Worm (Caenorhabditis elegans) whole organism, young adult: ENCODE data around the gene gskl-1.
A peak's percentile ranks its signal among the peaks of the same experiment; 100 is the strongest.

Experiments used
- B0019.2 ChIP-seq: fragments of 200-800 bp; sonication (Bioruptor generic); conservative IDR thresholded peaks from 2 replicates; pipeline ENCODE4 v1.3.6; 2022; ENCODE audit warnings: missing genetic modification reagents, missing genetic modification characterization, missing compliant biosample characterization
- B0261.1 ChIP-seq: sonication (generic microtip); optimal IDR thresholded peaks from 2 replicates; lab custom pipeline; 2016; ENCODE audit warnings: mild to moderate bottlenecking, missing genetic modification characterization, moderate library complexity, missing compliant biosample characterization
- C06A6.2 ChIP-seq: fragments of 200-800 bp; sonication (Bioruptor generic); conservative IDR thresholded peaks from 2 replicates; pipeline ENCODE4 v1.3.6; 2022; ENCODE audit warnings: missing genetic modification characterization, missing compliant biosample characterization
- C17E4.6 ChIP-seq: fragments of 200-800 bp; sonication (Bioruptor generic); IDR thresholded peaks from 2 replicates; pipeline ENCODE4 v1.3.6; 2022; ENCODE audit warnings: missing genetic modification reagents, missing genetic modification characterization, missing compliant biosample characterization
- F23B12.7 ChIP-seq: sonication (generic microtip); optimal IDR thresholded peaks from 2 replicates; lab custom pipeline; 2017; ENCODE audit warnings: missing genetic modification characterization, mild to moderate bottlenecking, missing compliant biosample characterization, antibody characterized with exemption, moderate library complexity; ENCODE audit not compliant: insufficient read depth
- F33H1.4 ChIP-seq: fragments of 200-800 bp; sonication (Bioruptor generic); IDR thresholded peaks from 2 replicates; pipeline ENCODE4 v1.3.6; 2022; ENCODE audit warnings: missing genetic modification reagents, missing genetic modification characterization, missing compliant biosample characterization
- F37B4.10 ChIP-seq: fragments of 200-800 bp; sonication (Bioruptor generic); IDR thresholded peaks from 2 replicates; pipeline ENCODE4 v1.3.6; 2022; ENCODE audit warnings: missing genetic modification characterization, missing compliant biosample characterization
- F39B2.1 ChIP-seq: fragments of 200-800 bp; sonication (Bioruptor generic); IDR thresholded peaks from 2 replicates; pipeline ENCODE4 v1.3.6; 2022; ENCODE audit warnings: missing genetic modification reagents, missing genetic modification characterization, missing compliant biosample characterization
- F52B5.7 ChIP-seq: sonication (generic microtip); optimal IDR thresholded peaks from 2 replicates; lab custom pipeline; 2016; ENCODE audit warnings: mild to moderate bottlenecking, missing genetic modification characterization, missing compliant biosample characterization
- F55B11.4 ChIP-seq: sonication (generic microtip); optimal IDR thresholded peaks from 2 replicates; lab custom pipeline; 2016; ENCODE audit warnings: missing compliant biosample characterization, missing genetic modification characterization, borderline replicate concordance; ENCODE audit not compliant: insufficient read depth
- K11D2.4 ChIP-seq: fragments of 200-800 bp; sonication (Bioruptor generic); IDR thresholded peaks from 2 replicates; pipeline ENCODE4 v1.3.6; 2022; ENCODE audit warnings: missing genetic modification reagents, missing genetic modification characterization, missing compliant biosample characterization
- K12H6.12 ChIP-seq: fragments of 200-800 bp; sonication (Bioruptor generic); optimal IDR thresholded peaks from 2 replicates; lab custom pipeline; 2018; ENCODE audit warnings: mild to moderate bottlenecking, missing genetic modification characterization, missing compliant biosample characterization
- T26A5.8 ChIP-seq: sonication (generic microtip); optimal IDR thresholded peaks from 2 replicates; lab custom pipeline; 2016; ENCODE audit warnings: missing genetic modification characterization, missing compliant biosample characterization
- Y53F4B.3 ChIP-seq: fragments of 200-800 bp; sonication (Bioruptor generic); IDR thresholded peaks from 2 replicates; pipeline ENCODE4 v1.3.6; 2022; ENCODE audit warnings: missing genetic modification reagents, missing genetic modification characterization, missing compliant biosample characterization
- Y53G8AR.9 ChIP-seq: fragments of 200-800 bp; sonication (Bioruptor generic); conservative IDR thresholded peaks from 2 replicates; pipeline ENCODE4 v1.3.6; 2022; ENCODE audit warnings: missing genetic modification reagents, missing genetic modification characterization, missing compliant biosample characterization
- ama-1 ChIP-seq, 3 experiments: fragments of 150-350 bp in 1 of 3; sonication (generic microtip) in 2 of 3; optimal IDR thresholded peaks; 2 replicates each; lab custom pipeline; 2014 to 2018; ENCODE audit warnings: missing biosample characterization in 2 of 3, missing genetic modification characterization in 2 of 3, missing genetic modification reagents in 2 of 3
- aptf-3 ChIP-seq: fragments of 200-800 bp; sonication (Bioruptor generic); IDR thresholded peaks from 2 replicates; pipeline ENCODE4 v1.3.6; 2022; ENCODE audit warnings: missing genetic modification characterization, missing compliant biosample characterization
- bed-1 ChIP-seq: fragments of 200-800 bp; sonication (Bioruptor generic); IDR thresholded peaks from 2 replicates; pipeline ENCODE4 v1.3.6; 2022; ENCODE audit warnings: missing genetic modification reagents, missing genetic modification characterization, missing compliant biosample characterization
- ccch-3 ChIP-seq: fragments of 200-800 bp; sonication (Bioruptor generic); optimal IDR thresholded peaks from 2 replicates; lab custom pipeline; 2018; ENCODE audit warnings: mild to moderate bottlenecking, missing genetic modification characterization, missing compliant biosample characterization
- ceh-79 ChIP-seq: sonication (generic microtip); optimal IDR thresholded peaks from 2 replicates; lab custom pipeline; 2017; ENCODE audit warnings: mild to moderate bottlenecking, missing genetic modification characterization, missing compliant biosample characterization
- efl-1 ChIP-seq: fragments of 150-350 bp; optimal IDR thresholded peaks from 2 replicates; lab custom pipeline; 2014; ENCODE audit warnings: missing biosample characterization, missing genetic modification reagents, missing genetic modification characterization
- egrh-3 ChIP-seq: fragments of 200-800 bp; sonication (Bioruptor generic); IDR thresholded peaks from 2 replicates; pipeline ENCODE4 v1.3.6; 2022; ENCODE audit warnings: missing genetic modification reagents, missing genetic modification characterization, missing compliant biosample characterization
- gei-17 ChIP-seq: fragments of 200-800 bp; sonication (Bioruptor generic); optimal IDR thresholded peaks from 2 replicates; lab custom pipeline; 2018; ENCODE audit warnings: mild to moderate bottlenecking, missing genetic modification characterization, missing compliant biosample characterization
- hmg-1.2 ChIP-seq: fragments of 200-800 bp; sonication (Bioruptor generic); IDR thresholded peaks from 2 replicates; pipeline ENCODE4 v1.3.6; 2022; ENCODE audit warnings: missing genetic modification reagents, missing genetic modification characterization, missing compliant biosample characterization
- hmg-20 ChIP-seq: fragments of 200-800 bp; sonication (Bioruptor generic); IDR thresholded peaks from 2 replicates; pipeline ENCODE4 v1.3.6; 2022; ENCODE audit warnings: missing genetic modification reagents, missing genetic modification characterization, missing compliant biosample characterization
- lin-40 ChIP-seq: sonication (generic microtip); optimal IDR thresholded peaks from 2 replicates; lab custom pipeline; 2016; ENCODE audit warnings: missing genetic modification characterization, mild to moderate bottlenecking, missing compliant biosample characterization, missing genotype, missing genetic modification reagents
- lir-1 ChIP-seq: fragments of 200-800 bp; sonication (Bioruptor generic); conservative IDR thresholded peaks from 2 replicates; pipeline ENCODE4 v1.3.6; 2022; ENCODE audit warnings: missing genetic modification reagents, missing genetic modification characterization, missing compliant biosample characterization
- lsy-27 ChIP-seq: sonication (generic microtip); optimal IDR thresholded peaks from 2 replicates; lab custom pipeline; 2017; ENCODE audit warnings: missing genetic modification characterization, mild to moderate bottlenecking, missing compliant biosample characterization, antibody characterized with exemption, missing genotype, borderline replicate concordance; ENCODE audit not compliant: insufficient read depth
- mcd-1 ChIP-seq: fragments of 200-800 bp; sonication (Bioruptor generic); IDR thresholded peaks from 2 replicates; pipeline ENCODE4 v1.3.6; 2022; ENCODE audit warnings: missing genetic modification reagents, missing genetic modification characterization, missing compliant biosample characterization
- mel-28 ChIP-seq: sonication (generic microtip); optimal IDR thresholded peaks from 2 replicates; lab custom pipeline; 2016; ENCODE audit warnings: borderline replicate concordance, mild to moderate bottlenecking, missing genetic modification characterization, missing compliant biosample characterization
- mxl-1 ChIP-seq: sonication (generic microtip); optimal IDR thresholded peaks from 2 replicates; lab custom pipeline; 2016; ENCODE audit warnings: missing genetic modification characterization, missing compliant biosample characterization
- nfyb-1 ChIP-seq: fragments of 200-800 bp; sonication (Bioruptor generic); IDR thresholded peaks from 2 replicates; pipeline ENCODE4 v1.3.6; 2022; ENCODE audit warnings: missing genetic modification reagents, missing genetic modification characterization, missing compliant biosample characterization
- pha-4 ChIP-seq: fragments of 150-350 bp; sonication (generic microtip); optimal IDR thresholded peaks from 2 replicates; lab custom pipeline; 2014; ENCODE audit warnings: missing biosample characterization, missing genetic modification reagents, missing genetic modification characterization
- rcor-1 ChIP-seq: fragments of 200-800 bp; sonication (Bioruptor generic); IDR thresholded peaks from 2 replicates; pipeline ENCODE4 v1.3.6; 2022; ENCODE audit warnings: missing genetic modification reagents, missing genetic modification characterization, missing compliant biosample characterization
- rec-8 ChIP-seq, 2 experiments: sonication (generic microtip); optimal IDR thresholded peaks; 2 replicates each; lab custom pipeline; 2016; ENCODE audit warnings: mild to moderate bottlenecking in 2 of 2, missing genetic modification characterization in 2 of 2, missing genetic modification reagents in 2 of 2, missing genotype in 2 of 2, missing biosample characterization in 1 of 2, missing compliant biosample characterization in 1 of 2, moderate library complexity in 1 of 2
- repo-1 ChIP-seq: sonication (generic microtip); optimal IDR thresholded peaks from 2 replicates; lab custom pipeline; 2017; ENCODE audit warnings: mild to moderate bottlenecking, missing genetic modification characterization, missing compliant biosample characterization
- tbx-9 ChIP-seq: sonication (generic microtip); optimal IDR thresholded peaks from 2 replicates; lab custom pipeline; 2016; ENCODE audit warnings: borderline replicate concordance, missing genetic modification characterization, inconsistent platforms, missing compliant biosample characterization
- unc-130 ChIP-seq: sonication (generic microtip); optimal IDR thresholded peaks from 2 replicates; lab custom pipeline; 2016; ENCODE audit warnings: missing genetic modification reagents, missing genetic modification characterization, missing compliant biosample characterization
- zim-3 ChIP-seq: sonication (generic microtip); optimal IDR thresholded peaks from 2 replicates; lab custom pipeline; 2017; ENCODE audit warnings: mild to moderate bottlenecking, missing genetic modification characterization, moderate library complexity, missing compliant biosample characterization
- ztf-22 ChIP-seq: fragments of 200-800 bp; sonication (Bioruptor generic); optimal IDR thresholded peaks from 2 replicates; lab custom pipeline; 2018; ENCODE audit warnings: mild to moderate bottlenecking, missing genetic modification characterization, moderate library complexity, missing compliant biosample characterization
- ztf-25 ChIP-seq: fragments of 200-800 bp; sonication (Bioruptor generic); IDR thresholded peaks from 2 replicates; pipeline ENCODE4 v1.3.6; 2022; ENCODE audit warnings: missing genetic modification reagents, missing genetic modification characterization, missing compliant biosample characterization

Gene gskl-1

ce11 chrII:10935336-10935735 lies 12.0 kb upstream of the gskl-1 start (continued):
- TF ChIP-seq C06A6.2 (GFP tag; lab: Robert Waterston, UW) (no peak), C17E4.6 (GFP tag; lab: Robert Waterston, UW) (0 out of 2 replicates have a peak, but pooled peaks have one; percentile 20), repo-1 (tag; lab: Kevin White, UChicago) (no peak), gei-17 (no peak), ceh-79 (tag; lab: Kevin White, UChicago) (no peak), ztf-25 (no peak), lin-40 (no peak), lsy-27 (no peak), B0261.1 (tag; lab: Kevin White, UChicago) (no peak), egrh-3 (GFP tag; lab: Robert Waterston, UW) (no peak), mcd-1 (peak; percentile 72), Y53G8AR.9 (GFP tag; lab: Robert Waterston, UW) (no peak), hmg-20 (GFP tag; lab: Robert Waterston, UW) (no peak), T26A5.8 (tag; lab: Kevin White, UChicago) (no peak), pha-4 (tag; lab: Kevin White, UChicago) (no peak), K12H6.12 (tag; lab: Kevin White, UChicago) (no peak), Y53F4B.3 (GFP tag; lab: Robert Waterston, UW) (no peak), ama-1 (optimal IDR thresholded peaks at IDR 0.05; lab: Kevin White, UChicago) (no peak), ama-1 (GFP tag; optimal IDR thresholded peaks at IDR 0.05; lab: Kevin White, UChicago) (no peak), nfyb-1 (GFP tag; lab: Robert Waterston, UW) (peak; percentile 58; the same call in 1 of the 2 replicates), bed-1 (GFP tag; lab: Robert Waterston, UW) (no peak), F39B2.1 (no peak), zim-3 (tag; lab: Kevin White, UChicago) (no peak), tbx-9 (tag; lab: Kevin White, UChicago) (no peak), B0019.2 (GFP tag; lab: Robert Waterston, UW) (peak; percentile 57; the same call in 1 of the 2 replicates), K11D2.4 (GFP tag; lab: Robert Waterston, UW) (no peak), F37B4.10 (no peak), lir-1 (GFP tag; lab: Robert Waterston, UW) (no peak), ztf-22 (GFP tag; lab: Kevin White, UChicago) (no peak), aptf-3 (GFP tag; lab: Robert Waterston, UW) (no peak), ccch-3 (GFP tag; lab: Kevin White, UChicago) (no peak), rcor-1 (GFP tag; lab: Robert Waterston, UW) (peak; percentile 71), F33H1.4 (GFP tag; lab: Robert Waterston, UW) (peak; percentile 97), F52B5.7 (tag; lab: Kevin White, UChicago) (no peak), mel-28 (tag; lab: Kevin White, UChicago) (no peak), F55B11.4 (no peak), rec-8 (tag; optimal IDR thresholded peaks at IDR 0.05; lab: Kevin White, UChicago) (no peak), hmg-1.2 (GFP tag; lab: Robert Waterston, UW) (peak; percentile 32; the same call in 1 of the 2 replicates), F23B12.7 (tag; lab: Kevin White, UChicago) (no peak), unc-130 (GFP tag; lab: Kevin White, UChicago) (no peak), efl-1 (GFP tag; lab: Kevin White, UChicago) (peak; percentile 56), mxl-1 (tag; lab: Kevin White, UChicago) (no peak)
